Worm (Caenorhabditis elegans) whole organism, L1 larva: ENCODE data around the gene gpa-18.

ENCODE experiments used
- C04F5.9 ChIP-seq: sonication (generic microtip); optimal IDR thresholded peaks from 2 replicates; lab custom pipeline; 2016; ENCODE audit warnings: missing genetic modification characterization, missing compliant biosample characterization
- ceh-63 ChIP-seq: fragments of 200-800 bp; sonication (Bioruptor generic); optimal IDR thresholded peaks from 2 replicates; lab custom pipeline; 2018; ENCODE audit warnings: mild to moderate bottlenecking, missing genetic modification characterization, missing compliant biosample characterization
- ceh-82 ChIP-seq, 3 experiments: fragments of 150-350 bp in 1 of 3; sonication (generic microtip) in 2 of 3; optimal IDR thresholded peaks; 2 replicates each; lab custom pipeline; 2014 to 2017; ENCODE audit warnings: missing biosample characterization in 3 of 3, missing genetic modification characterization in 3 of 3
- dpl-1 ChIP-seq, 3 experiments: fragments of 150-350 bp in 2 of 3; sonication (generic microtip) in 1 of 3; optimal IDR thresholded peaks; 2 replicates each; lab custom pipeline; 2014 to 2017; ENCODE audit warnings: missing biosample characterization in 3 of 3, missing genetic modification characterization in 3 of 3, missing genetic modification reagents in 3 of 3
- dsc-1 ChIP-seq: sonication (generic microtip); optimal IDR thresholded peaks from 2 replicates; lab custom pipeline; 2016; ENCODE audit warnings: mild to moderate bottlenecking, missing genetic modification characterization, missing compliant biosample characterization
- efl-1 ChIP-seq, 4 experiments: fragments of 150-350 bp; optimal IDR thresholded peaks in 3 of 4; peaks in 1 of 4; 1 replicate in 1 of 4; 2 replicates in 3 of 4; lab custom pipeline; 2014; ENCODE audit warnings: missing biosample characterization in 2 of 4, missing genetic modification characterization in 2 of 4, missing genetic modification reagents in 2 of 4
- efl-3 ChIP-seq: fragments of 200-800 bp; sonication (Bioruptor generic); optimal IDR thresholded peaks from 2 replicates; lab custom pipeline; 2018; ENCODE audit warnings: mild to moderate bottlenecking, missing genetic modification characterization, missing compliant biosample characterization
- egl-13 ChIP-seq: sonication (generic microtip); optimal IDR thresholded peaks from 2 replicates; lab custom pipeline; 2016; ENCODE audit warnings: missing genotype, missing genetic modification reagents, missing genetic modification characterization, missing compliant biosample characterization
- elt-2 ChIP-seq: sonication (generic microtip); optimal IDR thresholded peaks from 2 replicates; lab custom pipeline; 2016; ENCODE audit warnings: missing genetic modification characterization, mild to moderate bottlenecking, inconsistent platforms, missing compliant biosample characterization, missing genetic modification reagents
- fkh-10 ChIP-seq: sonication (generic microtip); optimal IDR thresholded peaks from 2 replicates; lab custom pipeline; 2017; ENCODE audit warnings: missing biosample characterization, missing genetic modification reagents, missing genetic modification characterization
- fkh-4 ChIP-seq: sonication (generic microtip); optimal IDR thresholded peaks from 2 replicates; lab custom pipeline; 2016; ENCODE audit warnings: missing compliant biosample characterization, missing genetic modification characterization, borderline replicate concordance
- hlh-17 ChIP-seq: fragments of 200-800 bp; sonication (Bioruptor generic); optimal IDR thresholded peaks from 2 replicates; lab custom pipeline; 2018; ENCODE audit warnings: missing genetic modification characterization, mild to moderate bottlenecking, missing compliant biosample characterization, moderate library complexity, borderline replicate concordance
- hpl-2 ChIP-seq: fragments of 150-350 bp; optimal IDR thresholded peaks from 2 replicates; lab custom pipeline; 2014; ENCODE audit warnings: missing biosample characterization, missing genetic modification reagents, missing genetic modification characterization
- jun-1 ChIP-seq: fragments of 150-350 bp; optimal IDR thresholded peaks from 2 replicates; lab custom pipeline; 2014; ENCODE audit warnings: missing biosample characterization, missing genetic modification reagents, missing genetic modification characterization
- lin-13 ChIP-seq: fragments of 150-350 bp; optimal IDR thresholded peaks from 2 replicates; lab custom pipeline; 2014; ENCODE audit warnings: missing biosample characterization, missing genetic modification reagents, missing genetic modification characterization
- lin-14 ChIP-seq: fragments of 200-800 bp; sonication (Bioruptor generic); optimal IDR thresholded peaks from 2 replicates; lab custom pipeline; 2018; ENCODE audit warnings: mild to moderate bottlenecking, missing genetic modification characterization, moderate library complexity, missing compliant biosample characterization
- lin-15B ChIP-seq: fragments of 150-350 bp; sonication (generic microtip); optimal IDR thresholded peaks from 3 replicates; lab custom pipeline; 2014; ENCODE audit warnings: missing biosample characterization, missing genetic modification characterization
- lsy-2 ChIP-seq, 2 experiments: fragments of 150-350 bp; optimal IDR thresholded peaks; 2 replicates each; lab custom pipeline; 2014; ENCODE audit warnings: missing biosample characterization in 2 of 2, missing genetic modification characterization in 2 of 2
- mdl-1 ChIP-seq, 2 experiments: fragments of 150-350 bp; optimal IDR thresholded peaks; 2 replicates each; lab custom pipeline; 2014 to 2017; ENCODE audit warnings: missing biosample characterization in 2 of 2, missing genetic modification characterization in 2 of 2, inconsistent platforms in 1 of 2
- mef-2 ChIP-seq: fragments of 150-350 bp; optimal IDR thresholded peaks from 2 replicates; lab custom pipeline; 2014; ENCODE audit warnings: missing biosample characterization, missing genetic modification characterization
- mep-1 ChIP-seq: fragments of 150-350 bp; optimal IDR thresholded peaks from 2 replicates; lab custom pipeline; 2014; ENCODE audit warnings: missing biosample characterization, missing genetic modification characterization
- nhr-11 ChIP-seq: fragments of 150-350 bp; optimal IDR thresholded peaks from 2 replicates; lab custom pipeline; 2014; ENCODE audit warnings: missing biosample characterization, missing genetic modification characterization
- nhr-237 ChIP-seq: fragments of 150-350 bp; optimal IDR thresholded peaks from 2 replicates; lab custom pipeline; 2014; ENCODE audit warnings: missing biosample characterization, missing genetic modification characterization
- nhr-47 ChIP-seq: sonication (generic microtip); optimal IDR thresholded peaks from 2 replicates; lab custom pipeline; 2016; ENCODE audit warnings: mild to moderate bottlenecking, missing genetic modification characterization, moderate library complexity, missing compliant biosample characterization
- nhr-71 ChIP-seq: sonication (generic microtip); optimal IDR thresholded peaks from 2 replicates; lab custom pipeline; 2016; ENCODE audit warnings: mild to moderate bottlenecking, missing genetic modification characterization, moderate library complexity, missing compliant biosample characterization
- nhr-84 ChIP-seq: sonication (generic microtip); optimal IDR thresholded peaks from 2 replicates; lab custom pipeline; 2017; ENCODE audit warnings: missing biosample characterization, missing genetic modification characterization
- pag-3 ChIP-seq: sonication (generic microtip); optimal IDR thresholded peaks from 2 replicates; lab custom pipeline; 2017; ENCODE audit warnings: missing genetic modification characterization, mild to moderate bottlenecking, missing compliant biosample characterization, antibody characterized with exemption, borderline replicate concordance; ENCODE audit not compliant: insufficient read depth
- pax-3 ChIP-seq: fragments of 200-800 bp; sonication (Bioruptor generic); optimal IDR thresholded peaks from 2 replicates; lab custom pipeline; 2018; ENCODE audit warnings: mild to moderate bottlenecking, missing genetic modification characterization, moderate library complexity, missing compliant biosample characterization
- pqm-1 ChIP-seq: sonication (generic microtip); optimal IDR thresholded peaks from 3 replicates; lab custom pipeline; 2017; ENCODE audit warnings: missing biosample characterization, missing genetic modification characterization
- rnt-1 ChIP-seq: sonication (generic microtip); optimal IDR thresholded peaks from 2 replicates; lab custom pipeline; 2016; ENCODE audit warnings: mild to moderate bottlenecking, missing genetic modification characterization, moderate library complexity, missing compliant biosample characterization
- snpc-4 ChIP-seq: fragments of 150-350 bp; optimal IDR thresholded peaks from 2 replicates; lab custom pipeline; 2014; ENCODE audit warnings: missing biosample characterization, missing genetic modification characterization
- snu-23 ChIP-seq: sonication (generic microtip); optimal IDR thresholded peaks from 2 replicates; lab custom pipeline; 2016; ENCODE audit warnings: missing genetic modification characterization, missing compliant biosample characterization
- tbx-2 ChIP-seq: sonication (generic microtip); optimal IDR thresholded peaks from 2 replicates; lab custom pipeline; 2016; ENCODE audit warnings: missing genetic modification characterization, missing compliant biosample characterization
- tlp-1 ChIP-seq: fragments of 150-350 bp; optimal IDR thresholded peaks from 2 replicates; lab custom pipeline; 2014; ENCODE audit warnings: missing biosample characterization, missing genetic modification characterization
- unc-130 ChIP-seq: fragments of 150-350 bp; optimal IDR thresholded peaks from 2 replicates; lab custom pipeline; 2017; ENCODE audit warnings: missing biosample characterization, missing genetic modification characterization, inconsistent platforms
- xbp-1 ChIP-seq: sonication (generic microtip); optimal IDR thresholded peaks from 2 replicates; lab custom pipeline; 2016; ENCODE audit warnings: missing genetic modification characterization, missing compliant biosample characterization
- ztf-11 ChIP-seq, 2 experiments: sonication (generic microtip); optimal IDR thresholded peaks; 2 replicates each; lab custom pipeline; 2016 to 2017; ENCODE audit warnings: missing genetic modification characterization in 2 of 2, missing biosample characterization in 1 of 2, missing compliant biosample characterization in 1 of 2
- ztf-4 ChIP-seq: fragments of 150-350 bp; optimal IDR thresholded peaks from 2 replicates; lab custom pipeline; 2014; ENCODE audit warnings: missing biosample characterization, missing genetic modification characterization

The gpa-18 gene

ce11 chrIV:5183755-5184166, 11.7 kb downstream of the gpa-18 start, which contains the start of gene W03F8.4 (continued):
- TF ChIP-seq pax-3 (tag; lab: Kevin White, UChicago) (peak; percentile 84), hlh-17 (GFP tag; lab: Kevin White, UChicago) (no peak), pqm-1 (tag; lab: Kevin White, UChicago) (no peak), lin-13 (peak; percentile 90), lsy-2 (tag; optimal IDR thresholded peaks at IDR 0.05; lab: Kevin White, UChicago) (peak; percentile 95 to 96), nhr-71 (tag; lab: Kevin White, UChicago) (peak; percentile 98), C04F5.9 (peak; percentile 85), ceh-63 (GFP tag; lab: Kevin White, UChicago) (no peak), snu-23 (GFP tag; lab: Kevin White, UChicago) (peak; percentile 98), tlp-1 (tag; lab: Kevin White, UChicago) (no peak), mdl-1 (tag; optimal IDR thresholded peaks at IDR 0.05; lab: Kevin White, UChicago) (peak in 1 of 2 experiments; percentile 82), mep-1 (tag; lab: Kevin White, UChicago) (peak; percentile 98), dpl-1 (GFP tag; optimal IDR thresholded peaks at IDR 0.05; lab: Kevin White, UChicago) (peak; percentile 99), lin-15B (peak; percentile 89), pag-3 (tag; lab: Kevin White, UChicago) (peak; percentile 75), nhr-11 (tag; lab: Kevin White, UChicago) (peak; percentile 89), fkh-4 (peak; percentile 80), nhr-237 (tag; lab: Kevin White, UChicago) (peak; percentile 51), lin-14 (GFP tag; lab: Kevin White, UChicago) (peak; percentile 95), ceh-82 (tag; optimal IDR thresholded peaks at IDR 0.05; lab: Kevin White, UChicago) (peak; percentile 92 to 96 (median 95)), tbx-2 (tag; lab: Kevin White, UChicago) (peak; percentile 97), snpc-4 (tag; lab: Kevin White, UChicago) (peak; percentile 90), xbp-1 (peak; percentile 94), nhr-47 (peak; percentile 98), efl-3 (peak; percentile 78), hpl-2 (peak; percentile 54), jun-1 (tag; lab: Kevin White, UChicago) (peak; percentile 92), unc-130 (peak; percentile 96), elt-2 (tag; lab: Kevin White, UChicago) (peak; percentile 82), ztf-4 (peak; percentile 91), ztf-11 (tag; optimal IDR thresholded peaks at IDR 0.05; lab: Kevin White, UChicago) (peak; percentile 52 to 77)

- TF ChIP-seq fkh-10 (GFP tag; lab: Kevin White, UChicago), result no peak
- no peak for TF ChIP-seq ztf-4
- no peak for TF ChIP-seq nhr-71 (tag; lab: Kevin White, UChicago)
- no peak for TF ChIP-seq rnt-1 (tag; lab: Kevin White, UChicago)
- TF ChIP-seq mef-2 (tag; lab: Kevin White, UChicago), result no peak
Observed at ce11 chrIV:5173032-5173431, 22.4 kb downstream of the gpa-18 start, which contains the start of gene lam-1. Gene lam-1, plus strand, starts transcription at chrIV:5173332.

- TF ChIP-seq tbx-2 (tag; lab: Kevin White, UChicago) (no peak), rnt-1 (tag; lab: Kevin White, UChicago) (peak; percentile 30), nhr-237 (tag; lab: Kevin White, UChicago) (no peak), pax-3 (tag; lab: Kevin White, UChicago) (no peak), dsc-1 (peak; percentile 63), egl-13 (no peak), nhr-84 (tag; lab: Kevin White, UChicago) (no peak), efl-1 (optimal IDR thresholded peaks at IDR 0.05; lab: Kevin White, UChicago) (no peak), efl-1 (GFP tag; optimal IDR thresholded peaks at IDR 0.05 in 1 of 2; lab: Kevin White, UChicago) (peak in 1 of 2 experiments; percentile 79), snu-23 (GFP tag; lab: Kevin White, UChicago) (peak; percentile 22), snpc-4 (tag; lab: Kevin White, UChicago) (no peak)
- TF ChIP-seq, all 84 proteins: peak for 4
Observed at ce11 chrIV:5171994-5172528, 23.4 kb downstream of the gpa-18 start.
